Worm (Caenorhabditis elegans): ENCODE results near the gene Y116F11A.1.

- no peak for TF ChIP-seq ama-1 (optimal IDR thresholded peaks at IDR 0.05)
- TF ChIP-seq snpc-4 (tag; optimal IDR thresholded peaks at IDR 0.05): no peak
These were observed 41.3 kb downstream of the Y116F11A.1 start, which contains the start of gene M162.15 for ce11 chrV:19771660-19772059.

Data from whole organism, L4 larva.